Worm (Caenorhabditis elegans) whole organism, mixed stage, embryonic: ENCODE measurements around the gene W10G6.1.

Experiments
- elt-3 ChIP-seq: fragments of 150-350 bp; optimal IDR thresholded peaks from 2 replicates; lab custom pipeline; 2014; ENCODE audit warnings: missing biosample characterization, missing genetic modification characterization
- lin-13 ChIP-seq: fragments of 150-350 bp; optimal IDR thresholded peaks from 2 replicates; lab custom pipeline; 2014; ENCODE audit warnings: missing biosample characterization, missing genetic modification characterization
- nhr-12 ChIP-seq: fragments of 150-350 bp; optimal IDR thresholded peaks from 2 replicates; lab custom pipeline; 2014; ENCODE audit warnings: missing biosample characterization, missing genetic modification characterization
- nhr-237 ChIP-seq: fragments of 150-350 bp; optimal IDR thresholded peaks from 2 replicates; lab custom pipeline; 2014; ENCODE audit warnings: missing biosample characterization, missing genetic modification characterization
- pha-4 ChIP-seq: fragments of 150-350 bp; optimal IDR thresholded peaks from 2 replicates; lab custom pipeline; 2018; ENCODE audit warnings: missing biosample characterization, missing genetic modification reagents, missing genetic modification characterization
- tbx-8 ChIP-seq: fragments of 200-800 bp; sonication (Bioruptor generic); optimal IDR thresholded peaks from 2 replicates; lab custom pipeline; 2018; ENCODE audit warnings: mild to moderate bottlenecking, missing genetic modification characterization, moderate library complexity, missing compliant biosample characterization
- unc-62 ChIP-seq: fragments of 150-350 bp; optimal IDR thresholded peaks from 2 replicates; lab custom pipeline; 2014; ENCODE audit warnings: missing biosample characterization, missing genetic modification reagents, missing genetic modification characterization
- ztf-11 ChIP-seq: fragments of 150-350 bp; optimal IDR thresholded peaks from 2 replicates; lab custom pipeline; 2014; ENCODE audit warnings: missing biosample characterization, missing genetic modification characterization

DNA sequence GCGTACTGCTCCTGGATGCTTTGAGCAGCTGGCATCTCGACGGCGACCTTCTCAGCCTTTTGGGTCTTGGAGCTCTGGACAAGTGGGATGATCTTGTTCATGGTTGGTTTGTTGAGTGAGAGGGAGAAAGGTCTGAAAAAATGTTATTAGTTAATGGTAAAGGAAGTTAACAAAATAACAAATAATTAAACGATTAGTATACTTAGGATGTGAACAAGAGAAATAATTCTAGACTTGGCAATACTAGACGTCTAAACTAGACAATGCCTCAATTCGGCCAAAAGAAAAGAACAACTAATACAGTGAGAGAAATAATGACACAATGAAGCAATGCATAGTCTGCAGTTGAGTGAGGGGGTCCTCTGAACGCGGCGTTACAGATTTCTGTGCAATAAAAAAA is 34.5 kb upstream of the W10G6.1 start, which contains the start of gene R11.4:
- TF ChIP-seq lin-13 (tag; lab: Kevin White, UChicago): no peak
- no peak for TF ChIP-seq nhr-12
- TF ChIP-seq tbx-8: no peak
- TF ChIP-seq unc-62 (GFP tag; lab: Kevin White, UChicago): no peak
- TF ChIP-seq nhr-237 (tag; lab: Kevin White, UChicago): no peak
- no peak for TF ChIP-seq pha-4 (tag; lab: Kevin White, UChicago)
- TF ChIP-seq elt-3 (tag; lab: Kevin White, UChicago): no peak
- TF ChIP-seq ztf-11 (tag; lab: Kevin White, UChicago): no peak
